Worm (Caenorhabditis elegans) whole organism, L2 larva: ENCODE measurements around the gene hosl-1.

Experiments used
- alr-1 ChIP-seq: fragments of 150-350 bp; optimal IDR thresholded peaks from 2 replicates; lab custom pipeline; 2014; ENCODE audit warnings: missing biosample characterization, missing genetic modification characterization
- aly-2 ChIP-seq: fragments of 150-350 bp; optimal IDR thresholded peaks from 2 replicates; lab custom pipeline; 2014; ENCODE audit warnings: missing biosample characterization, missing genetic modification characterization
- ama-1 ChIP-seq: fragments of 150-350 bp; optimal IDR thresholded peaks from 2 replicates; lab custom pipeline; 2018; ENCODE audit warnings: inconsistent platforms
- blmp-1 ChIP-seq: sonication (generic microtip); optimal IDR thresholded peaks from 2 replicates; lab custom pipeline; 2017; ENCODE audit warnings: missing genetic modification characterization, mild to moderate bottlenecking, missing compliant biosample characterization, antibody characterized with exemption, moderate library complexity; ENCODE audit not compliant: insufficient read depth
- ceh-16 ChIP-seq: fragments of 150-350 bp; optimal IDR thresholded peaks from 2 replicates; lab custom pipeline; 2014; ENCODE audit warnings: missing biosample characterization, missing genetic modification characterization
- elt-3 ChIP-seq: sonication (generic microtip); optimal IDR thresholded peaks from 2 replicates; lab custom pipeline; 2017; ENCODE audit warnings: missing biosample characterization, missing genetic modification characterization
- lin-13 ChIP-seq: fragments of 150-350 bp; optimal IDR thresholded peaks from 2 replicates; lab custom pipeline; 2014; ENCODE audit warnings: missing biosample characterization, missing genetic modification reagents, missing genetic modification characterization
- lsy-2 ChIP-seq, 2 experiments: fragments of 150-350 bp in 1 of 2; sonication (generic microtip) in 1 of 2; optimal IDR thresholded peaks; 2 replicates each; lab custom pipeline; 2014 to 2017; ENCODE audit warnings: missing biosample characterization in 2 of 2, missing genetic modification characterization in 2 of 2
- mdl-1 ChIP-seq, 2 experiments: fragments of 150-350 bp in 1 of 2; sonication (generic microtip) in 1 of 2; optimal IDR thresholded peaks; 2 replicates each; lab custom pipeline; 2017; ENCODE audit warnings: missing biosample characterization in 2 of 2, missing genetic modification characterization in 2 of 2
- nhr-11 ChIP-seq: fragments of 150-350 bp; optimal IDR thresholded peaks from 2 replicates; lab custom pipeline; 2014; ENCODE audit warnings: missing biosample characterization, missing genetic modification characterization
- nhr-12 ChIP-seq: fragments of 150-350 bp; optimal IDR thresholded peaks from 2 replicates; lab custom pipeline; 2014; ENCODE audit warnings: missing biosample characterization, missing genetic modification characterization
- snpc-4 ChIP-seq: fragments of 150-350 bp; optimal IDR thresholded peaks from 2 replicates; lab custom pipeline; 2014; ENCODE audit warnings: missing biosample characterization, missing genetic modification characterization
- unc-55 ChIP-seq: fragments of 150-350 bp; sonication (generic microtip); optimal IDR thresholded peaks from 3 replicates; lab custom pipeline; 2014; ENCODE audit warnings: missing biosample characterization, missing genetic modification reagents, missing genetic modification characterization
- unc-62 ChIP-seq: fragments of 150-350 bp; optimal IDR thresholded peaks from 2 replicates; lab custom pipeline; 2014; ENCODE audit warnings: missing biosample characterization, missing genetic modification reagents, missing genetic modification characterization

DNA sequence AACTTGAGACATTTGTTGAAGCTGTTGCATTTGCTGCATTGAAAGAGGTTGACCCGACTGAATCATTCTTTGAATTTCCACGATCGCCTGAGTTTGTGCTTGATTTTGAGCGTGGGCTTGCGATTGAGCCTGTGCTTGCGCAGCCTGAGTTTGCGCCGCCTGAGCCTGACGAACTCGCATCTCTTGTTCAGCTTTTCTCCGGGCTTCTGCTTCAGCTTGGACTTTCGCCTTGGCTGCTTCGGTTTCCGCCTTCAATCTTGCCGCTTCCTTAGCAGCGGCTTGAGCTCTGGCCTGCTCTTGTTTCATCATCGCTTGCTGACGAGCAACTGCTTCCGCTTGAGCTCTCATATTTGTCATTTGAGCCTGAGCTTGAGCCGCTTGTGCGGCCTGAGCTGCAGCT lies 39.5 kb upstream of the hosl-1 start:
- TF ChIP-seq ama-1 (lab: Kevin White, UChicago) = no peak
- TF ChIP-seq aly-2 (tag; lab: Kevin White, UChicago) = no peak
- no peak for TF ChIP-seq snpc-4 (tag; lab: Kevin White, UChicago)
- TF ChIP-seq elt-3 (tag; lab: Kevin White, UChicago) = no peak
- no peak for TF ChIP-seq blmp-1 (tag; lab: Kevin White, UChicago)
- TF ChIP-seq unc-62 (GFP tag; lab: Kevin White, UChicago) = no peak
- TF ChIP-seq ceh-16 = no peak
- no peak for TF ChIP-seq nhr-11 (tag; lab: Kevin White, UChicago)
- no peak for TF ChIP-seq unc-55 (GFP tag; lab: Kevin White, UChicago)
- TF ChIP-seq mdl-1 (tag; optimal IDR thresholded peaks at IDR 0.05; lab: Kevin White, UChicago) = no peak
- TF ChIP-seq nhr-12 (tag; lab: Kevin White, UChicago) = no peak
- TF ChIP-seq lsy-2 (tag; optimal IDR thresholded peaks at IDR 0.05; lab: Kevin White, UChicago) = no peak
- TF ChIP-seq alr-1 (tag; lab: Kevin White, UChicago) = no peak
- TF ChIP-seq lin-13 (GFP tag; lab: Kevin White, UChicago) = no peak
